Worm (Caenorhabditis elegans): ENCODE measurements around the gene rga-1.

The rga-1 gene

ce11 chrII:11479076-11479475, 14.4 kb downstream of the rga-1 start, which contains the start of gene W02B12.12:
Gene W02B12.12, minus strand, starts transcription at chrII:11479176.
- no peak for TF ChIP-seq unc-55 (GFP tag; optimal IDR thresholded peaks at IDR 0.05)
- TF ChIP-seq dmd-4 (tag; optimal IDR thresholded peaks at IDR 0.05; ENCODE audit: borderline replicate concordance): no peak
- no peak for TF ChIP-seq ref-2 (tag; optimal IDR thresholded peaks at IDR 0.05)
- no peak for TF ChIP-seq ahr-1 (tag; optimal IDR thresholded peaks at IDR 0.05)
- TF ChIP-seq pros-1 (tag; optimal IDR thresholded peaks at IDR 0.05): no peak
- TF ChIP-seq rnt-1 (tag; optimal IDR thresholded peaks at IDR 0.05): no peak
- no peak for TF ChIP-seq unc-42 (tag; optimal IDR thresholded peaks at IDR 0.05)
- TF ChIP-seq ceh-18 (tag; optimal IDR thresholded peaks at IDR 0.05): no peak
- no peak for TF ChIP-seq ets-4 (tag; optimal IDR thresholded peaks at IDR 0.05)
- TF ChIP-seq zip-5 (tag; optimal IDR thresholded peaks at IDR 0.05): no peak
- TF ChIP-seq sox-4 (tag; optimal IDR thresholded peaks at IDR 0.05): no peak
- no peak for TF ChIP-seq sdc-2 (tag; optimal IDR thresholded peaks at IDR 0.05)

- TF ChIP-seq K02D7.2 (tag; optimal IDR thresholded peaks at IDR 0.05) (peak; percentile 96), fkh-10 (GFP tag; optimal IDR thresholded peaks at IDR 0.05) (no peak), Y22D7AL.16 (tag; optimal IDR thresholded peaks at IDR 0.05) (peak; percentile 98), elt-2 (tag; optimal IDR thresholded peaks at IDR 0.05) (peak; percentile 98), elt-4 (tag; optimal IDR thresholded peaks at IDR 0.05) (peak; percentile 53), nhr-232 (tag; optimal IDR thresholded peaks at IDR 0.05) (peak; percentile 94), nfya-1 (tag; optimal IDR thresholded peaks at IDR 0.05) (peak; percentile 81), sox-2 (GFP tag; IDR thresholded peaks at IDR 0.05) (peak; percentile 87), nhr-11 (tag; optimal IDR thresholded peaks at IDR 0.05) (no peak), ceh-48 (tag; optimal IDR thresholded peaks at IDR 0.05) (peak; percentile 94), pat-9 (tag; optimal IDR thresholded peaks at IDR 0.05) (peak; percentile 97), hlh-6 (tag; optimal IDR thresholded peaks at IDR 0.05) (peak; percentile 96), pqm-1 (tag; optimal IDR thresholded peaks at IDR 0.05) (peak; percentile 83), hlh-8 (tag; optimal IDR thresholded peaks at IDR 0.05) (peak; percentile 88), ceh-22 (tag; optimal IDR thresholded peaks at IDR 0.05) (peak; percentile 26), zip-5 (tag; optimal IDR thresholded peaks at IDR 0.05) (peak; percentile 84), hlh-13 (GFP tag; optimal IDR thresholded peaks at IDR 0.05) (peak; percentile 93), sdc-2 (tag; optimal IDR thresholded peaks at IDR 0.05) (peak; percentile 86), pha-4 (tag; optimal IDR thresholded peaks at IDR 0.05) (no peak), F13H6.1 (tag; optimal IDR thresholded peaks at IDR 0.05) (peak; percentile 95), che-1 (tag; optimal IDR thresholded peaks at IDR 0.05) (peak; percentile 96), K09A11.1 (tag; optimal IDR thresholded peaks at IDR 0.05; ENCODE audit: insufficient read depth) (peak; percentile 84), lin-11 (tag; optimal IDR thresholded peaks at IDR 0.05) (peak; percentile 94), dve-1 (tag; optimal IDR thresholded peaks at IDR 0.05) (peak; percentile 88), lim-6 (tag; optimal IDR thresholded peaks at IDR 0.05) (peak; percentile 76), ceh-19 (GFP tag; optimal IDR thresholded peaks at IDR 0.05) (peak; percentile 96), unc-55 (GFP tag; optimal IDR thresholded peaks at IDR 0.05) (no peak), ahr-1 (tag; optimal IDR thresholded peaks at IDR 0.05) (peak; percentile 89), eyg-1 (tag; optimal IDR thresholded peaks at IDR 0.05) (peak; percentile 95), C38D4.7 (GFP tag; optimal IDR thresholded peaks at IDR 0.05) (peak; percentile 96), madf-2 (tag; optimal IDR thresholded peaks at IDR 0.05) (peak; percentile 95), ztf-16 (tag; optimal IDR thresholded peaks at IDR 0.05) (peak; percentile 95), rnt-1 (tag; optimal IDR thresholded peaks at IDR 0.05) (peak; percentile 37), ceh-30 (tag; optimal IDR thresholded peaks at IDR 0.05) (peak; percentile 72), tbx-2 (tag; optimal IDR thresholded peaks at IDR 0.05) (peak; percentile 95), ttx-3 (tag; optimal IDR thresholded peaks at IDR 0.05) (peak; percentile 96), pros-1 (tag; optimal IDR thresholded peaks at IDR 0.05) (no peak), hlh-30 (tag; optimal IDR thresholded peaks at IDR 0.05; ENCODE audit: insufficient read depth) (peak; percentile 78), ceh-45 (GFP tag; IDR thresholded peaks at IDR 0.05) (peak; percentile 95), ceh-31 (tag; optimal IDR thresholded peaks at IDR 0.05) (peak; percentile 85), sox-4 (tag; optimal IDR thresholded peaks at IDR 0.05) (peak; percentile 97), ceh-9 (tag; optimal IDR thresholded peaks at IDR 0.05) (peak; percentile 95), mec-3 (tag; optimal IDR thresholded peaks at IDR 0.05; ENCODE audit: borderline replicate concordance) (peak; percentile 87), T23F11.4 (GFP tag; optimal IDR thresholded peaks at IDR 0.05) (peak; percentile 94), fax-1 (tag; optimal IDR thresholded peaks at IDR 0.05) (peak; percentile 93)
Measured at ce11 chrII:11484600-11484999, 19.9 kb downstream of the rga-1 start.
